Worm (Caenorhabditis elegans) whole organism, L1 larva: ENCODE measurements around the gene T19D12.1.

ENCODE experiments used
- C04F5.9 ChIP-seq: sonication (generic microtip); optimal IDR thresholded peaks from 2 replicates; lab custom pipeline; 2016; ENCODE audit warnings: missing genetic modification characterization, missing compliant biosample characterization
- C34B4.2 ChIP-seq: sonication (generic microtip); optimal IDR thresholded peaks from 2 replicates; lab custom pipeline; 2017; ENCODE audit warnings: mild to moderate bottlenecking, missing genetic modification characterization, missing compliant biosample characterization
- F16B12.6 ChIP-seq: fragments of 150-350 bp; optimal IDR thresholded peaks from 2 replicates; lab custom pipeline; 2014; ENCODE audit warnings: missing biosample characterization, missing genetic modification characterization
- aha-1 ChIP-seq: fragments of 150-350 bp; optimal IDR thresholded peaks from 2 replicates; lab custom pipeline; 2014; ENCODE audit warnings: missing biosample characterization, missing genetic modification characterization
- blmp-1 ChIP-seq: fragments of 150-350 bp; optimal IDR thresholded peaks from 2 replicates; lab custom pipeline; 2014; ENCODE audit warnings: missing biosample characterization, missing genetic modification characterization
- ceh-8 ChIP-seq: fragments of 200-800 bp; sonication (Bioruptor generic); optimal IDR thresholded peaks from 2 replicates; lab custom pipeline; 2018; ENCODE audit warnings: mild to moderate bottlenecking, missing genetic modification characterization, moderate library complexity, missing compliant biosample characterization
- ceh-82 ChIP-seq, 3 experiments: fragments of 150-350 bp in 1 of 3; sonication (generic microtip) in 2 of 3; optimal IDR thresholded peaks; 2 replicates each; lab custom pipeline; 2014 to 2017; ENCODE audit warnings: missing biosample characterization in 3 of 3, missing genetic modification characterization in 3 of 3
- ces-1 ChIP-seq: fragments of 150-350 bp; optimal IDR thresholded peaks from 2 replicates; lab custom pipeline; 2014; ENCODE audit warnings: missing biosample characterization, missing genetic modification reagents, missing genetic modification characterization
- dpl-1 ChIP-seq, 3 experiments: fragments of 150-350 bp in 2 of 3; sonication (generic microtip) in 1 of 3; optimal IDR thresholded peaks; 2 replicates each; lab custom pipeline; 2014 to 2017; ENCODE audit warnings: missing biosample characterization in 3 of 3, missing genetic modification characterization in 3 of 3, missing genetic modification reagents in 3 of 3
- dsc-1 ChIP-seq: sonication (generic microtip); optimal IDR thresholded peaks from 2 replicates; lab custom pipeline; 2016; ENCODE audit warnings: mild to moderate bottlenecking, missing genetic modification characterization, missing compliant biosample characterization
- efl-1 ChIP-seq, 4 experiments: fragments of 150-350 bp; optimal IDR thresholded peaks in 3 of 4; peaks in 1 of 4; 1 replicate in 1 of 4; 2 replicates in 3 of 4; lab custom pipeline; 2014; ENCODE audit warnings: missing biosample characterization in 2 of 4, missing genetic modification characterization in 2 of 4, missing genetic modification reagents in 2 of 4
- efl-3 ChIP-seq: fragments of 200-800 bp; sonication (Bioruptor generic); optimal IDR thresholded peaks from 2 replicates; lab custom pipeline; 2018; ENCODE audit warnings: mild to moderate bottlenecking, missing genetic modification characterization, missing compliant biosample characterization
- elt-2 ChIP-seq: sonication (generic microtip); optimal IDR thresholded peaks from 2 replicates; lab custom pipeline; 2016; ENCODE audit warnings: missing genetic modification characterization, mild to moderate bottlenecking, inconsistent platforms, missing compliant biosample characterization, missing genetic modification reagents
- elt-3 ChIP-seq, 6 experiments: fragments of 150-350 bp in 1 of 6; sonication (generic microtip); optimal IDR thresholded peaks; 2 replicates each; lab custom pipeline; 2017 to 2018; ENCODE audit warnings: missing biosample characterization in 6 of 6, missing genetic modification characterization in 6 of 6, inconsistent platforms in 1 of 6
- fkh-10 ChIP-seq: sonication (generic microtip); optimal IDR thresholded peaks from 2 replicates; lab custom pipeline; 2017; ENCODE audit warnings: missing biosample characterization, missing genetic modification reagents, missing genetic modification characterization
- fkh-4 ChIP-seq: sonication (generic microtip); optimal IDR thresholded peaks from 2 replicates; lab custom pipeline; 2016; ENCODE audit warnings: missing compliant biosample characterization, missing genetic modification characterization, borderline replicate concordance
- fos-1 ChIP-seq: fragments of 150-350 bp; optimal IDR thresholded peaks from 2 replicates; lab custom pipeline; 2014; ENCODE audit warnings: missing biosample characterization, missing genetic modification characterization
- grh-1 ChIP-seq: fragments of 200-800 bp; sonication (Bioruptor generic); IDR thresholded peaks from 2 replicates; pipeline ENCODE4 v1.3.6; 2022; ENCODE audit warnings: missing genetic modification reagents, missing genetic modification characterization, missing compliant biosample characterization
- hlh-17 ChIP-seq: fragments of 200-800 bp; sonication (Bioruptor generic); optimal IDR thresholded peaks from 2 replicates; lab custom pipeline; 2018; ENCODE audit warnings: missing genetic modification characterization, mild to moderate bottlenecking, missing compliant biosample characterization, moderate library complexity, borderline replicate concordance
- irx-1 ChIP-seq: sonication (generic microtip); optimal IDR thresholded peaks from 2 replicates; lab custom pipeline; 2016; ENCODE audit warnings: missing genetic modification characterization, missing compliant biosample characterization
- isw-1 ChIP-seq: fragments of 200-800 bp; sonication (Bioruptor generic); IDR thresholded peaks from 2 replicates; pipeline ENCODE4 v1.3.6; 2022; ENCODE audit warnings: missing genetic modification characterization, missing compliant biosample characterization
- jun-1 ChIP-seq: fragments of 150-350 bp; optimal IDR thresholded peaks from 2 replicates; lab custom pipeline; 2014; ENCODE audit warnings: missing biosample characterization, missing genetic modification reagents, missing genetic modification characterization
- lin-13 ChIP-seq: fragments of 150-350 bp; optimal IDR thresholded peaks from 2 replicates; lab custom pipeline; 2014; ENCODE audit warnings: missing biosample characterization, missing genetic modification reagents, missing genetic modification characterization
- lin-14 ChIP-seq: fragments of 200-800 bp; sonication (Bioruptor generic); optimal IDR thresholded peaks from 2 replicates; lab custom pipeline; 2018; ENCODE audit warnings: mild to moderate bottlenecking, missing genetic modification characterization, moderate library complexity, missing compliant biosample characterization
- lin-15B ChIP-seq: fragments of 150-350 bp; sonication (generic microtip); optimal IDR thresholded peaks from 3 replicates; lab custom pipeline; 2014; ENCODE audit warnings: missing biosample characterization, missing genetic modification characterization
- lin-35 ChIP-seq, 2 experiments: fragments of 150-350 bp; optimal IDR thresholded peaks; 2 replicates each; lab custom pipeline; 2014; ENCODE audit warnings: missing biosample characterization in 2 of 2, missing genetic modification characterization in 2 of 2, missing genetic modification reagents in 2 of 2
- lir-3 ChIP-seq: sonication (generic microtip); optimal IDR thresholded peaks from 2 replicates; lab custom pipeline; 2016; ENCODE audit warnings: mild to moderate bottlenecking, missing genetic modification characterization, moderate library complexity, missing compliant biosample characterization; ENCODE audit not compliant: poor library complexity
- lsy-2 ChIP-seq, 2 experiments: fragments of 150-350 bp; optimal IDR thresholded peaks; 2 replicates each; lab custom pipeline; 2014; ENCODE audit warnings: missing biosample characterization in 2 of 2, missing genetic modification characterization in 2 of 2
- mab-9 ChIP-seq: fragments of 200-800 bp; sonication (Bioruptor generic); IDR thresholded peaks from 2 replicates; pipeline ENCODE4 v1.3.6; 2022; ENCODE audit warnings: missing genetic modification reagents, missing genetic modification characterization, missing compliant biosample characterization
- mep-1 ChIP-seq: fragments of 150-350 bp; optimal IDR thresholded peaks from 2 replicates; lab custom pipeline; 2014; ENCODE audit warnings: missing biosample characterization, missing genetic modification characterization
- nhr-12 ChIP-seq: sonication (generic microtip); optimal IDR thresholded peaks from 2 replicates; lab custom pipeline; 2017; ENCODE audit warnings: missing biosample characterization, missing genetic modification characterization
- nhr-19 ChIP-seq: fragments of 200-800 bp; sonication (Bioruptor generic); conservative IDR thresholded peaks from 2 replicates; pipeline ENCODE4 v1.3.6; 2022; ENCODE audit warnings: missing genetic modification characterization, missing compliant biosample characterization
- nhr-20 ChIP-seq: sonication (generic microtip); optimal IDR thresholded peaks from 2 replicates; lab custom pipeline; 2016; ENCODE audit warnings: mild to moderate bottlenecking, missing genetic modification characterization, missing compliant biosample characterization
- nhr-28 ChIP-seq: fragments of 150-350 bp; optimal IDR thresholded peaks from 2 replicates; lab custom pipeline; 2014; ENCODE audit warnings: missing biosample characterization, missing genetic modification characterization
- nhr-47 ChIP-seq: sonication (generic microtip); optimal IDR thresholded peaks from 2 replicates; lab custom pipeline; 2016; ENCODE audit warnings: mild to moderate bottlenecking, missing genetic modification characterization, moderate library complexity, missing compliant biosample characterization
- nhr-71 ChIP-seq: sonication (generic microtip); optimal IDR thresholded peaks from 2 replicates; lab custom pipeline; 2016; ENCODE audit warnings: mild to moderate bottlenecking, missing genetic modification characterization, moderate library complexity, missing compliant biosample characterization
- nhr-76 ChIP-seq: sonication (generic microtip); optimal IDR thresholded peaks from 2 replicates; lab custom pipeline; 2017; ENCODE audit warnings: missing biosample characterization, missing genetic modification characterization
- nhr-77 ChIP-seq: fragments of 150-350 bp; optimal IDR thresholded peaks from 2 replicates; lab custom pipeline; 2014; ENCODE audit warnings: missing biosample characterization, missing genetic modification characterization
- nhr-84 ChIP-seq: sonication (generic microtip); optimal IDR thresholded peaks from 2 replicates; lab custom pipeline; 2017; ENCODE audit warnings: missing biosample characterization, missing genetic modification characterization
- nhr-85 ChIP-seq: sonication (generic microtip); peaks from one replicate; lab custom pipeline; 2016; ENCODE audit warnings: missing genetic modification characterization, inconsistent platforms, missing compliant biosample characterization
- nhr-90 ChIP-seq: sonication (generic microtip); optimal IDR thresholded peaks from 2 replicates; lab custom pipeline; 2016; ENCODE audit warnings: mild to moderate bottlenecking, missing genetic modification characterization, missing compliant biosample characterization; ENCODE audit not compliant: poor library complexity
- pqm-1 ChIP-seq: sonication (generic microtip); optimal IDR thresholded peaks from 3 replicates; lab custom pipeline; 2017; ENCODE audit warnings: missing biosample characterization, missing genetic modification characterization
- rnt-1 ChIP-seq: sonication (generic microtip); optimal IDR thresholded peaks from 2 replicates; lab custom pipeline; 2016; ENCODE audit warnings: mild to moderate bottlenecking, missing genetic modification characterization, moderate library complexity, missing compliant biosample characterization
- skn-1 ChIP-seq: fragments of 150-350 bp; optimal IDR thresholded peaks from 2 replicates; lab custom pipeline; 2014; ENCODE audit warnings: missing biosample characterization, missing genetic modification characterization
- snpc-4 ChIP-seq: fragments of 150-350 bp; optimal IDR thresholded peaks from 2 replicates; lab custom pipeline; 2014; ENCODE audit warnings: missing biosample characterization, missing genetic modification characterization
- snu-23 ChIP-seq: sonication (generic microtip); optimal IDR thresholded peaks from 2 replicates; lab custom pipeline; 2016; ENCODE audit warnings: missing genetic modification characterization, missing compliant biosample characterization
- sox-4 ChIP-seq: sonication (generic microtip); optimal IDR thresholded peaks from 2 replicates; lab custom pipeline; 2016; ENCODE audit warnings: missing genetic modification characterization, missing compliant biosample characterization
- swsn-7 ChIP-seq: sonication (generic microtip); optimal IDR thresholded peaks from 2 replicates; lab custom pipeline; 2016; ENCODE audit warnings: missing genetic modification characterization, missing compliant biosample characterization
- unc-130 ChIP-seq: fragments of 150-350 bp; optimal IDR thresholded peaks from 2 replicates; lab custom pipeline; 2017; ENCODE audit warnings: missing biosample characterization, missing genetic modification characterization, inconsistent platforms
- unc-86 ChIP-seq: sonication (generic microtip); optimal IDR thresholded peaks from 2 replicates; lab custom pipeline; 2016; ENCODE audit warnings: missing genetic modification characterization, missing compliant biosample characterization
- xbp-1 ChIP-seq: sonication (generic microtip); optimal IDR thresholded peaks from 2 replicates; lab custom pipeline; 2016; ENCODE audit warnings: missing genetic modification characterization, missing compliant biosample characterization
- zag-1 ChIP-seq: fragments of 150-350 bp; optimal IDR thresholded peaks from 2 replicates; lab custom pipeline; 2014; ENCODE audit warnings: missing biosample characterization, missing genetic modification characterization
- zip-4 ChIP-seq: fragments of 200-800 bp; sonication (Bioruptor generic); optimal IDR thresholded peaks from 2 replicates; lab custom pipeline; 2018; ENCODE audit warnings: mild to moderate bottlenecking, missing genetic modification characterization, moderate library complexity, missing compliant biosample characterization

Gene T19D12.1

ce11 chrII:6721581-6721980 lies 54.9 kb downstream of the T19D12.1 start:
- TF ChIP-seq lsy-2 (tag; optimal IDR thresholded peaks at IDR 0.05; lab: Kevin White, UChicago): peak; percentile 18 to 50
- no peak for TF ChIP-seq unc-130 (tag; lab: Kevin White, UChicago)
- peak; percentile 64 for TF ChIP-seq nhr-19 (GFP tag; lab: Robert Waterston, UW)
- TF ChIP-seq isw-1: no peak
- no peak for TF ChIP-seq lin-13 (GFP tag; lab: Kevin White, UChicago)
- no peak for TF ChIP-seq efl-3
- no peak for TF ChIP-seq lin-15B (tag; lab: Kevin White, UChicago)
- no peak for TF ChIP-seq zag-1 (tag; lab: Kevin White, UChicago)
- TF ChIP-seq nhr-28 (tag; lab: Kevin White, UChicago): no peak
- TF ChIP-seq ceh-82 (tag; optimal IDR thresholded peaks at IDR 0.05; lab: Kevin White, UChicago): peak in 1 of 3 experiments; percentile 12
- TF ChIP-seq mep-1: peak; percentile 1
- TF ChIP-seq snu-23 (GFP tag; lab: Kevin White, UChicago): peak; percentile 62
- TF ChIP-seq sox-4 (tag; lab: Kevin White, UChicago): no peak
- TF ChIP-seq mab-9 (GFP tag; lab: Robert Waterston, UW): no peak
- TF ChIP-seq lin-35 (GFP tag; optimal IDR thresholded peaks at IDR 0.05; lab: Kevin White, UChicago): peak; percentile 13 to 53
- TF ChIP-seq irx-1: peak; percentile 32
- TF ChIP-seq ceh-8 (GFP tag; lab: Kevin White, UChicago): no peak
- peak in 2 of 6 experiments; percentile 9 to 17 for TF ChIP-seq elt-3 (tag; optimal IDR thresholded peaks at IDR 0.05; lab: Kevin White, UChicago)
- TF ChIP-seq jun-1 (tag; lab: Kevin White, UChicago): no peak
- no peak for TF ChIP-seq nhr-76
- 0 out of 2 replicates have a peak, but pooled peaks have one; percentile 9 for TF ChIP-seq grh-1 (GFP tag; lab: Robert Waterston, UW)
- TF ChIP-seq nhr-85 (tag; lab: Kevin White, UChicago): no peak
- no peak for TF ChIP-seq blmp-1
- TF ChIP-seq dsc-1 (tag; lab: Kevin White, UChicago): peak; percentile 55
- TF ChIP-seq xbp-1 (tag; lab: Kevin White, UChicago): peak; percentile 26
- peak; percentile 56 for TF ChIP-seq nhr-71 (tag; lab: Kevin White, UChicago)
- no peak for TF ChIP-seq fos-1 (tag; lab: Kevin White, UChicago)
- no peak for TF ChIP-seq pqm-1 (tag; lab: Kevin White, UChicago)
- TF ChIP-seq C34B4.2 (tag; lab: Kevin White, UChicago): no peak
- peak; percentile 32 for TF ChIP-seq swsn-7 (tag; lab: Kevin White, UChicago)
- no peak for TF ChIP-seq zip-4 (GFP tag; lab: Kevin White, UChicago)
- TF ChIP-seq unc-86 (tag; lab: Kevin White, UChicago): no peak
- no peak for TF ChIP-seq ces-1 (GFP tag; lab: Kevin White, UChicago)
- TF ChIP-seq snpc-4 (tag; lab: Kevin White, UChicago): no peak
- TF ChIP-seq dpl-1 (GFP tag; optimal IDR thresholded peaks at IDR 0.05; lab: Kevin White, UChicago): peak in 2 of 3 experiments; percentile 1 to 14
- no peak for TF ChIP-seq nhr-12
- TF ChIP-seq fkh-10 (GFP tag; lab: Kevin White, UChicago): no peak
- TF ChIP-seq nhr-77: peak; percentile 45
- TF ChIP-seq fkh-4 (tag; lab: Kevin White, UChicago): no peak
- peak in 1 of 2 experiments; percentile 31 for TF ChIP-seq efl-1 (optimal IDR thresholded peaks at IDR 0.05; lab: Kevin White, UChicago)
- peak; percentile 17 to 89 for TF ChIP-seq efl-1 (GFP tag; optimal IDR thresholded peaks at IDR 0.05 in 1 of 2; lab: Kevin White, UChicago)
- TF ChIP-seq rnt-1 (tag; lab: Kevin White, UChicago): peak; percentile 48
- TF ChIP-seq nhr-47: peak; percentile 52
- peak; percentile 25 for TF ChIP-seq lir-3
- no peak for TF ChIP-seq elt-2 (tag; lab: Kevin White, UChicago)
- TF ChIP-seq nhr-90 (tag; lab: Kevin White, UChicago): peak; percentile 3
- TF ChIP-seq skn-1 (tag; lab: Kevin White, UChicago): peak; percentile 7
- TF ChIP-seq nhr-84 (tag; lab: Kevin White, UChicago): no peak
- TF ChIP-seq C04F5.9 (tag; lab: Kevin White, UChicago): no peak
- TF ChIP-seq lin-14 (GFP tag; lab: Kevin White, UChicago): peak; percentile 46
- TF ChIP-seq aha-1 (tag; lab: Kevin White, UChicago): no peak
- TF ChIP-seq F16B12.6: no peak
- TF ChIP-seq hlh-17: no peak
- TF ChIP-seq nhr-20 (tag; lab: Kevin White, UChicago): peak; percentile 85
